Fruit fly (Drosophila melanogaster) whole organism, pupa: Measurements from ENCODE around the gene LSm3.

Experiments
- CG12605 ChIP-seq: fragments of 200-800 bp; sonication (Bioruptor generic); IDR thresholded peaks from 2 replicates; pipeline ENCODE4 v1.3.6; 2022; ENCODE audit warnings: missing biosample characterization, missing genetic modification characterization
- CG13204 ChIP-seq: fragments of 200-800 bp; sonication (Bioruptor generic); optimal IDR thresholded peaks from 2 replicates; lab custom pipeline; 2018; ENCODE audit warnings: missing biosample characterization, mild to moderate bottlenecking, missing genetic modification characterization, moderate library complexity
- CG14655 ChIP-seq: fragments of 200-800 bp; sonication (Bioruptor generic); optimal IDR thresholded peaks from 3 replicates; lab custom pipeline; 2017; ENCODE audit warnings: mild to moderate bottlenecking, missing biosample characterization, missing genetic modification reagents, missing genetic modification characterization
- CG17806 ChIP-seq: fragments of 200-800 bp; sonication (Bioruptor generic); optimal IDR thresholded peaks from 2 replicates; lab custom pipeline; 2018; ENCODE audit warnings: missing biosample characterization, mild to moderate bottlenecking, missing genetic modification characterization, moderate library complexity
- CG34367 ChIP-seq: fragments of 200-800 bp; sonication (Bioruptor generic); optimal IDR thresholded peaks from 2 replicates; lab custom pipeline; 2018; ENCODE audit warnings: missing biosample characterization, mild to moderate bottlenecking, missing genetic modification characterization
- CG4496 ChIP-seq: fragments of 200-800 bp; sonication (Bioruptor generic); IDR thresholded peaks from 3 replicates; pipeline ENCODE4 v1.3.6; 2022; ENCODE audit warnings: missing biosample characterization, missing genetic modification characterization
- CG8159 ChIP-seq: fragments of 200-800 bp; sonication (Bioruptor generic); optimal IDR thresholded peaks from 3 replicates; lab custom pipeline; 2018; ENCODE audit warnings: missing biosample characterization, mild to moderate bottlenecking, missing genetic modification characterization, moderate library complexity
- CG8301 ChIP-seq: fragments of 200-800 bp; sonication (Bioruptor generic); optimal IDR thresholded peaks from 2 replicates; lab custom pipeline; 2018; ENCODE audit warnings: missing biosample characterization, mild to moderate bottlenecking, missing genetic modification characterization
- Ets98B ChIP-seq: fragments of 200-800 bp; sonication (Bioruptor generic); IDR thresholded peaks from 2 replicates; pipeline ENCODE4 v1.3.6; 2022; ENCODE audit warnings: missing biosample characterization, missing genetic modification characterization
- Pif1A ChIP-seq: fragments of 200-800 bp; sonication (Bioruptor generic); optimal IDR thresholded peaks from 3 replicates; lab custom pipeline; 2016; ENCODE audit warnings: missing biosample characterization, missing genetic modification characterization
- Pif1B ChIP-seq: fragments of 200-800 bp; sonication (Bioruptor generic); optimal IDR thresholded peaks from 3 replicates; lab custom pipeline; 2016; ENCODE audit warnings: missing biosample characterization, missing genetic modification characterization
- Snoo ChIP-seq: fragments of 200-800 bp; sonication (Bioruptor generic); optimal IDR thresholded peaks from 3 replicates; lab custom pipeline; 2017; ENCODE audit warnings: missing biosample characterization, mild to moderate bottlenecking, missing genetic modification characterization, inconsistent platforms
- gl ChIP-seq: fragments of 200-800 bp; sonication (Bioruptor generic); optimal IDR thresholded peaks from 2 replicates; lab custom pipeline; 2018; ENCODE audit warnings: missing biosample characterization, mild to moderate bottlenecking, missing genetic modification characterization

dm6 chr3R:23981645-23982044, 14.4 kb upstream of the LSm3 start:
- TF ChIP-seq CG4496 (GFP tag; lab: Robert Waterston, UW) (no peak), CG34367 (tag; lab: Kevin White, UChicago) (no peak), Snoo (tag; lab: Kevin White, UChicago) (no peak), Ets98B (GFP tag; lab: Robert Waterston, UW) (no peak), CG17806 (no peak), Pif1A (no peak), gl (tag; lab: Kevin White, UChicago) (no peak), CG12605 (no peak), Pif1B (GFP tag; lab: Kevin White, UChicago) (no peak), CG8159 (no peak), CG13204 (GFP tag; lab: Kevin White, UChicago) (no peak), CG8301 (tag; lab: Kevin White, UChicago) (no peak), CG14655 (GFP tag; lab: Kevin White, UChicago) (no peak)
